Worm (Caenorhabditis elegans) whole organism, L4 larva: ENCODE results near the gene txdc-12.2.

Experiments
- Y48G9A.11 ChIP-seq: fragments of 200-800 bp; sonication (Bioruptor generic); IDR thresholded peaks from 2 replicates; pipeline ENCODE4 v1.3.6; 2022; ENCODE audit warnings: missing genetic modification reagents, missing genetic modification characterization, missing compliant biosample characterization
- ama-1 ChIP-seq: fragments of 150-350 bp; optimal IDR thresholded peaks from 2 replicates; lab custom pipeline; 2014; ENCODE audit warnings: inconsistent platforms, mixed read lengths
- attf-4 ChIP-seq: sonication (generic microtip); optimal IDR thresholded peaks from 3 replicates; lab custom pipeline; 2017; ENCODE audit warnings: missing biosample characterization, missing genetic modification characterization
- ces-1 ChIP-seq: fragments of 150-350 bp; sonication (generic microtip); optimal IDR thresholded peaks from 4 replicates; lab custom pipeline; 2014; ENCODE audit warnings: missing biosample characterization, missing genetic modification reagents, missing genetic modification characterization
- hmg-1.1 ChIP-seq: fragments of 200-800 bp; sonication (Bioruptor generic); IDR thresholded peaks from 2 replicates; pipeline ENCODE4 v1.3.6; 2022; ENCODE audit warnings: missing genetic modification reagents, missing genetic modification characterization, missing compliant biosample characterization
- lin-15B ChIP-seq: fragments of 150-350 bp; sonication (generic microtip); optimal IDR thresholded peaks from 3 replicates; lab custom pipeline; 2014; ENCODE audit warnings: missing biosample characterization, missing genetic modification characterization
- mdl-1 ChIP-seq, 2 experiments: fragments of 150-350 bp in 1 of 2; sonication (generic microtip) in 1 of 2; optimal IDR thresholded peaks; 2 replicates each; lab custom pipeline; 2014 to 2017; ENCODE audit warnings: missing biosample characterization in 2 of 2, missing genetic modification characterization in 2 of 2
- nhr-10 ChIP-seq: fragments of 150-350 bp; optimal IDR thresholded peaks from 2 replicates; lab custom pipeline; 2014; ENCODE audit warnings: missing biosample characterization, missing genetic modification characterization
- nhr-11 ChIP-seq: fragments of 150-350 bp; optimal IDR thresholded peaks from 2 replicates; lab custom pipeline; 2014; ENCODE audit warnings: missing biosample characterization, missing genetic modification characterization
- nhr-237 ChIP-seq: sonication (generic microtip); optimal IDR thresholded peaks from 2 replicates; lab custom pipeline; 2017; ENCODE audit warnings: missing biosample characterization, missing genetic modification characterization
- nhr-28 ChIP-seq: fragments of 150-350 bp; optimal IDR thresholded peaks from 2 replicates; lab custom pipeline; 2014; ENCODE audit warnings: missing biosample characterization, missing genetic modification characterization
- nhr-76 ChIP-seq: fragments of 150-350 bp; optimal IDR thresholded peaks from 2 replicates; lab custom pipeline; 2014; ENCODE audit warnings: missing biosample characterization, missing genetic modification characterization
- pha-4 ChIP-seq, 2 experiments: fragments of 150-350 bp in 1 of 2; fragments of 200-800 bp in 1 of 2; sonication (Bioruptor generic) in 1 of 2; IDR thresholded peaks in 1 of 2; optimal IDR thresholded peaks in 1 of 2; 2 replicates each; pipeline versions ENCODE4 v1.3.6 to Lab custom; 2014 to 2022; ENCODE audit warnings: missing genetic modification characterization in 2 of 2, missing genetic modification reagents in 2 of 2, missing biosample characterization in 1 of 2, missing compliant biosample characterization in 1 of 2
- unc-62 ChIP-seq, 3 experiments: fragments of 150-350 bp in 1 of 3; sonication (generic microtip); optimal IDR thresholded peaks in 2 of 3; peaks in 1 of 3; 1 replicate in 1 of 3; 2 replicates in 2 of 3; lab custom pipeline; 2014 to 2017; ENCODE audit warnings: missing biosample characterization in 3 of 3, missing genetic modification characterization in 3 of 3, missing genetic modification reagents in 3 of 3, missing genotype in 1 of 3

- TF ChIP-seq ces-1 = no peak
- TF ChIP-seq lin-15B (tag; lab: Kevin White, UChicago) = no peak
- no peak for TF ChIP-seq nhr-76 (tag; lab: Kevin White, UChicago)
- TF ChIP-seq unc-62 (GFP tag; optimal IDR thresholded peaks at IDR 0.05 in 1 of 2; lab: Kevin White, UChicago) = no peak
- TF ChIP-seq unc-62 (tag; optimal IDR thresholded peaks at IDR 0.05; lab: Kevin White, UChicago) = no peak
- no peak for TF ChIP-seq hmg-1.1 (GFP tag; lab: Robert Waterston, UW)
- no peak for TF ChIP-seq mdl-1 (tag; optimal IDR thresholded peaks at IDR 0.05; lab: Kevin White, UChicago)
- TF ChIP-seq ama-1 (lab: Kevin White, UChicago) = no peak
- no peak for TF ChIP-seq Y48G9A.11 (GFP tag; lab: Robert Waterston, UW)
- TF ChIP-seq nhr-237 (tag; lab: Kevin White, UChicago) = no peak
- no peak for TF ChIP-seq nhr-10 (tag; lab: Kevin White, UChicago)
- TF ChIP-seq attf-4 (tag; lab: Kevin White, UChicago) = no peak
- no peak for TF ChIP-seq nhr-11 (tag; lab: Kevin White, UChicago)
- no peak for TF ChIP-seq pha-4 (GFP tag; IDR thresholded peaks at IDR 0.05; lab: Robert Waterston, UW)
- TF ChIP-seq pha-4 (tag; optimal IDR thresholded peaks at IDR 0.05; lab: Kevin White, UChicago) = no peak
- TF ChIP-seq nhr-28 (tag; lab: Kevin White, UChicago) = no peak
Measured at ce11 chrX:2044541-2045168, 29.6 kb upstream of the txdc-12.2 start.
